Worm (Caenorhabditis elegans): Measurements from ENCODE around the gene F01D5.8.

DNA sequence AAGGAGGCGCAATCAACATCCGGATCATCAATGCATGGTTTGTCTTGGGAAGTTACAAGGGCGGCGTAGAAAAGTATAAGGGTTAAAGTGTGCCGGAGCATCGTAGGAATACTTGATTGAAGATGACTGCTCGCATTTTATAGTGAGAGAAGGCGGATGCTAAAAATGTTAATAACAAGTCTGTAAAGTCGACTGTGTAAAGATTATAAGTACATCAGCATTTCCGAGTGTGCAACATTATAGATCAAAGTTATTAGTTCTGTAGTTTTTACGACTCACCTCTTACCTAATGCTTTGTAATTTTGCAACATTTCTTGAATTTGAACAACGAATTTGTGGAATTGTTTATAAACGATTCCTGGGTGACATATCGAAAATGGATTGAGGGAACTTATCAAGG is 15.6 kb upstream of the F01D5.8 start, which contains the start of gene Y39G8B.7:
- no peak for TF ChIP-seq fkh-10 (GFP tag; optimal IDR thresholded peaks at IDR 0.05)
- no peak for TF ChIP-seq elt-1 (tag; optimal IDR thresholded peaks at IDR 0.05)
- TF ChIP-seq ceh-16 (tag; optimal IDR thresholded peaks at IDR 0.05), result no peak
- no peak for TF ChIP-seq nhr-67 (tag; optimal IDR thresholded peaks at IDR 0.05)
- no peak for TF ChIP-seq nhr-28 (tag; optimal IDR thresholded peaks at IDR 0.05)
- TF ChIP-seq lsy-12 (tag; optimal IDR thresholded peaks at IDR 0.05), result no peak
- TF ChIP-seq pqm-1 (tag; optimal IDR thresholded peaks at IDR 0.05), result no peak
- no peak for TF ChIP-seq nhr-12 (tag; optimal IDR thresholded peaks at IDR 0.05)
- no peak for TF ChIP-seq ama-1 (optimal IDR thresholded peaks at IDR 0.05)
- no peak for TF ChIP-seq nhr-77 (tag; optimal IDR thresholded peaks at IDR 0.05)
- no peak for TF ChIP-seq ztf-4 (tag; optimal IDR thresholded peaks at IDR 0.05)
- no peak for TF ChIP-seq snpc-4 (tag; optimal IDR thresholded peaks at IDR 0.05)
